Worm (Caenorhabditis elegans) whole organism, young adult: Measurements from ENCODE around the gene F53C3.11.

Experiments used
- B0336.3 ChIP-seq: fragments of 200-800 bp; sonication (Bioruptor generic); IDR thresholded peaks from 2 replicates; pipeline ENCODE4 v1.3.6; 2022; ENCODE audit warnings: missing genetic modification characterization, missing compliant biosample characterization
- C17E4.6 ChIP-seq: fragments of 200-800 bp; sonication (Bioruptor generic); IDR thresholded peaks from 2 replicates; pipeline ENCODE4 v1.3.6; 2022; ENCODE audit warnings: missing genetic modification reagents, missing genetic modification characterization, missing compliant biosample characterization
- D2030.7 ChIP-seq: fragments of 200-800 bp; sonication (Bioruptor generic); IDR thresholded peaks from 2 replicates; pipeline ENCODE4 v1.3.6; 2022; ENCODE audit warnings: missing genetic modification reagents, missing genetic modification characterization, missing compliant biosample characterization
- F22D6.2 ChIP-seq: sonication (generic microtip); optimal IDR thresholded peaks from 2 replicates; lab custom pipeline; 2016; ENCODE audit warnings: mild to moderate bottlenecking, missing genetic modification characterization, missing compliant biosample characterization
- F39B2.1 ChIP-seq: fragments of 200-800 bp; sonication (Bioruptor generic); IDR thresholded peaks from 2 replicates; pipeline ENCODE4 v1.3.6; 2022; ENCODE audit warnings: missing genetic modification reagents, missing genetic modification characterization, missing compliant biosample characterization
- F49E8.2 ChIP-seq: sonication (generic microtip); optimal IDR thresholded peaks from 3 replicates; lab custom pipeline; 2017; ENCODE audit warnings: missing genetic modification characterization, mild to moderate bottlenecking, missing compliant biosample characterization, antibody characterized with exemption, moderate library complexity; ENCODE audit not compliant: insufficient read depth
- F55B11.4 ChIP-seq: sonication (generic microtip); optimal IDR thresholded peaks from 2 replicates; lab custom pipeline; 2016; ENCODE audit warnings: missing compliant biosample characterization, missing genetic modification characterization, borderline replicate concordance; ENCODE audit not compliant: insufficient read depth
- F57A8.1 ChIP-seq: fragments of 200-800 bp; sonication (Bioruptor generic); optimal IDR thresholded peaks from 2 replicates; lab custom pipeline; 2018; ENCODE audit warnings: mild to moderate bottlenecking, missing genetic modification characterization, moderate library complexity, missing compliant biosample characterization
- Y53F4B.3 ChIP-seq: fragments of 200-800 bp; sonication (Bioruptor generic); IDR thresholded peaks from 2 replicates; pipeline ENCODE4 v1.3.6; 2022; ENCODE audit warnings: missing genetic modification reagents, missing genetic modification characterization, missing compliant biosample characterization
- Y53G8AR.9 ChIP-seq: fragments of 200-800 bp; sonication (Bioruptor generic); conservative IDR thresholded peaks from 2 replicates; pipeline ENCODE4 v1.3.6; 2022; ENCODE audit warnings: missing genetic modification reagents, missing genetic modification characterization, missing compliant biosample characterization
- Y79H2A.3 ChIP-seq: fragments of 200-800 bp; sonication (Bioruptor generic); conservative IDR thresholded peaks from 2 replicates; pipeline ENCODE4 v1.3.6; 2022; ENCODE audit warnings: missing genetic modification reagents, missing genetic modification characterization, missing compliant biosample characterization
- ZK185.1 ChIP-seq: sonication (generic microtip); optimal IDR thresholded peaks from 2 replicates; lab custom pipeline; 2016; ENCODE audit warnings: mild to moderate bottlenecking, missing genetic modification characterization, missing compliant biosample characterization; ENCODE audit not compliant: poor library complexity, severe bottlenecking
- akir-1 ChIP-seq: fragments of 200-800 bp; sonication (Bioruptor generic); optimal IDR thresholded peaks from 2 replicates; lab custom pipeline; 2018; ENCODE audit warnings: mild to moderate bottlenecking, missing genetic modification characterization, moderate library complexity, missing compliant biosample characterization
- ama-1 ChIP-seq, 3 experiments: fragments of 150-350 bp in 1 of 3; sonication (generic microtip) in 2 of 3; optimal IDR thresholded peaks; 2 replicates each; lab custom pipeline; 2014 to 2018; ENCODE audit warnings: missing biosample characterization in 2 of 3, missing genetic modification characterization in 2 of 3, missing genetic modification reagents in 2 of 3
- atf-7 ChIP-seq: sonication (generic microtip); optimal IDR thresholded peaks from 2 replicates; lab custom pipeline; 2017; ENCODE audit warnings: mild to moderate bottlenecking, missing genetic modification characterization, missing compliant biosample characterization
- attf-3 ChIP-seq: fragments of 200-800 bp; sonication (Bioruptor generic); conservative IDR thresholded peaks from 2 replicates; pipeline ENCODE4 v1.3.6; 2022; ENCODE audit warnings: missing genetic modification reagents, missing genetic modification characterization, missing compliant biosample characterization
- bed-2 ChIP-seq: fragments of 200-800 bp; sonication (Bioruptor generic); IDR thresholded peaks from 2 replicates; pipeline ENCODE4 v1.3.6; 2022; ENCODE audit warnings: missing genetic modification reagents, missing genetic modification characterization, missing compliant biosample characterization
- cebp-2 ChIP-seq: fragments of 200-800 bp; sonication (Bioruptor generic); IDR thresholded peaks from 2 replicates; pipeline ENCODE4 v1.3.6; 2022; ENCODE audit warnings: missing genetic modification characterization, missing compliant biosample characterization
- ceh-100 ChIP-seq: fragments of 200-800 bp; sonication (Bioruptor generic); IDR thresholded peaks from 2 replicates; pipeline ENCODE4 v1.3.6; 2022; ENCODE audit warnings: missing genetic modification reagents, missing genetic modification characterization, missing compliant biosample characterization
- dox-1 ChIP-seq: fragments of 200-800 bp; sonication (Bioruptor generic); IDR thresholded peaks from 2 replicates; pipeline ENCODE4 v1.3.6; 2022; ENCODE audit warnings: missing genetic modification reagents, missing genetic modification characterization, missing compliant biosample characterization
- egrh-3 ChIP-seq: fragments of 200-800 bp; sonication (Bioruptor generic); IDR thresholded peaks from 2 replicates; pipeline ENCODE4 v1.3.6; 2022; ENCODE audit warnings: missing genetic modification reagents, missing genetic modification characterization, missing compliant biosample characterization
- fkh-3 ChIP-seq: sonication (generic microtip); optimal IDR thresholded peaks from 2 replicates; lab custom pipeline; 2016; ENCODE audit warnings: mild to moderate bottlenecking, missing genetic modification characterization, missing compliant biosample characterization
- him-1 ChIP-seq: sonication (generic microtip); optimal IDR thresholded peaks from 2 replicates; lab custom pipeline; 2016; ENCODE audit warnings: missing genotype, missing genetic modification reagents, missing genetic modification characterization, missing compliant biosample characterization
- hlh-12 ChIP-seq: sonication (generic microtip); optimal IDR thresholded peaks from 2 replicates; lab custom pipeline; 2016; ENCODE audit warnings: missing genetic modification characterization, missing compliant biosample characterization
- hrde-1 ChIP-seq: sonication (generic microtip); optimal IDR thresholded peaks from 2 replicates; lab custom pipeline; 2016; ENCODE audit warnings: missing genetic modification characterization, mild to moderate bottlenecking, missing compliant biosample characterization, moderate library complexity, missing genotype, missing genetic modification reagents, borderline replicate concordance
- hsf-1 ChIP-seq: fragments of 200-800 bp; sonication (Bioruptor generic); IDR thresholded peaks from 2 replicates; pipeline ENCODE4 v1.3.6; 2022; ENCODE audit warnings: missing genetic modification reagents, missing genetic modification characterization, missing compliant biosample characterization
- let-607 ChIP-seq, 2 experiments: fragments of 200-800 bp in 1 of 2; sonication (Bioruptor generic) in 1 of 2; sonication (generic microtip) in 1 of 2; optimal IDR thresholded peaks; 2 replicates each; lab custom pipeline; 2016 to 2018; ENCODE audit warnings: mild to moderate bottlenecking in 2 of 2, missing compliant biosample characterization in 2 of 2, missing genetic modification characterization in 2 of 2, moderate library complexity in 2 of 2, missing genotype in 1 of 2
- lin-26 ChIP-seq: fragments of 200-800 bp; sonication (Bioruptor generic); IDR thresholded peaks from 2 replicates; pipeline ENCODE4 v1.3.6; 2022; ENCODE audit warnings: missing genetic modification reagents, missing genetic modification characterization, missing compliant biosample characterization
- lin-40 ChIP-seq: sonication (generic microtip); optimal IDR thresholded peaks from 2 replicates; lab custom pipeline; 2016; ENCODE audit warnings: missing genetic modification characterization, mild to moderate bottlenecking, missing compliant biosample characterization, missing genotype, missing genetic modification reagents
- mcd-1 ChIP-seq: fragments of 200-800 bp; sonication (Bioruptor generic); IDR thresholded peaks from 2 replicates; pipeline ENCODE4 v1.3.6; 2022; ENCODE audit warnings: missing genetic modification reagents, missing genetic modification characterization, missing compliant biosample characterization
- mxl-1 ChIP-seq: sonication (generic microtip); optimal IDR thresholded peaks from 2 replicates; lab custom pipeline; 2016; ENCODE audit warnings: missing genetic modification characterization, missing compliant biosample characterization
- nhr-179 ChIP-seq: sonication (generic microtip); optimal IDR thresholded peaks from 2 replicates; lab custom pipeline; 2016; ENCODE audit warnings: mild to moderate bottlenecking, missing genetic modification characterization, missing compliant biosample characterization
- nhr-80 ChIP-seq: sonication (generic microtip); optimal IDR thresholded peaks from 2 replicates; lab custom pipeline; 2016; ENCODE audit warnings: missing genetic modification characterization, missing compliant biosample characterization
- pha-4 ChIP-seq: fragments of 150-350 bp; sonication (generic microtip); optimal IDR thresholded peaks from 2 replicates; lab custom pipeline; 2014; ENCODE audit warnings: missing biosample characterization, missing genetic modification reagents, missing genetic modification characterization
- rpc-1 ChIP-seq, 2 experiments: fragments of 150-350 bp in 1 of 2; sonication (generic microtip) in 1 of 2; optimal IDR thresholded peaks; 2 replicates each; lab custom pipeline; 2014 to 2018; ENCODE audit warnings: missing biosample characterization in 1 of 2, missing genetic modification characterization in 1 of 2, missing genetic modification reagents in 1 of 2, missing genotype in 1 of 2
- snpc-1.3 ChIP-seq: sonication (generic microtip); optimal IDR thresholded peaks from 2 replicates; lab custom pipeline; 2017; ENCODE audit warnings: missing genetic modification characterization, mild to moderate bottlenecking, missing compliant biosample characterization, antibody characterized with exemption, moderate library complexity, missing genotype, missing genetic modification reagents; ENCODE audit not compliant: insufficient read depth
- snpc-3.4 ChIP-seq: sonication (generic microtip); optimal IDR thresholded peaks from 2 replicates; lab custom pipeline; 2017; ENCODE audit warnings: missing genetic modification characterization, mild to moderate bottlenecking, missing compliant biosample characterization, antibody characterized with exemption, moderate library complexity, missing genotype, missing genetic modification reagents
- somi-1 ChIP-seq: fragments of 200-800 bp; sonication (Bioruptor generic); optimal IDR thresholded peaks from 2 replicates; lab custom pipeline; 2018; ENCODE audit warnings: mild to moderate bottlenecking, missing genetic modification characterization, missing compliant biosample characterization
- zfh-2 ChIP-seq: fragments of 200-800 bp; sonication (Bioruptor generic); conservative IDR thresholded peaks from 2 replicates; pipeline ENCODE4 v1.3.6; 2022; ENCODE audit warnings: missing genetic modification reagents, missing genetic modification characterization, missing compliant biosample characterization
- zim-3 ChIP-seq: sonication (generic microtip); optimal IDR thresholded peaks from 2 replicates; lab custom pipeline; 2017; ENCODE audit warnings: mild to moderate bottlenecking, missing genetic modification characterization, moderate library complexity, missing compliant biosample characterization
- ztf-3 ChIP-seq: fragments of 200-800 bp; sonication (Bioruptor generic); optimal IDR thresholded peaks from 2 replicates; lab custom pipeline; 2018; ENCODE audit warnings: mild to moderate bottlenecking, missing genetic modification characterization, missing compliant biosample characterization
- ztf-6 ChIP-seq: fragments of 200-800 bp; sonication (Bioruptor generic); IDR thresholded peaks from 2 replicates; pipeline ENCODE4 v1.3.6; 2022; ENCODE audit warnings: missing genetic modification reagents, missing genetic modification characterization, missing compliant biosample characterization

F53C3.11 gene

DNA sequence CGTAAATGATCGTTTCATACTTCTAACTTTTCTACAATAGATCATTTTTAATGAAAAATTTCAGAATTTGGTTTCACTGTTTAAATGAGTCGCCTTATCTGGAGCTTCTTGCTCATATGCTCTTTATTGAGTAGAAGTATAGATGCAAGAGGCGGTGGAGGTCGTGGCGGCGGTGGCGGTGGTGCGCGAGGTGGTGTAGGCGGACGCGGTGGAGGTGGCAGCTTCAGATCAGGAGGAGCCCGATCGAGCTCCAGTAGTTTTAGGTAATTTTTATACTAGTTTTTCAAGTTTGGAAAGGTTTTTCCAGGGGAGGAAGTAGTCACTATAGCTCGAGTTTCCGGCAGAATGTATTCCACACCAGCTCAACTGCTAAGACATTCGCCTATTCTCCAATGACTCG is 3.7 kb downstream of the F53C3.11 start, which contains the start of gene F53C3.3:
TSS of gene F53C3.3 (plus strand) at position 59 of the 400 bp plus-strand sequence.
- TF ChIP-seq egrh-3 (peak; percentile 52; the same call in 1 of the 2 replicates), lin-40 (no peak)
- TF ChIP-seq, all 124 proteins: peak for 1

DNA sequence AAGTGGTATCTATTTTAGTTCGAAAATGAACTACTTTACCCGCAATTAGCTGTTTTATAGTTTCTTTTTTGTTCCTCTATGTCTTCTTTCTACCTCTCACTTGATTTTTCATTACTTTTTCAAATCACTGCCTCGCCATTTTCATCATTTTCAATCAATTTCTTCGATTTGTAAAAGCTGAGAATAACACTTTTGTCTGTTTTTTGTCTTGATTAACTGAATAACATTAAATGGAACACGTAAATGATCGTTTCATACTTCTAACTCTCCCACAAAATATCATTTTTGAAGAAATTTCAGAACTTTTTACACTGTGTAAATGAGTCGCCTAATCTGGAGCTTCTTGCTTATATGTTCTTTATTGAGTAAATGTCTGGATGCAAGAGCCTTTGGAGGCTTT is 5.4 kb downstream of the F53C3.11 start, which contains the start of gene F53C3.4:
TSS of gene F53C3.4 (plus strand) at position 301 of the 400 bp plus-strand sequence.
- no peak for TF ChIP-seq nhr-80 (tag; lab: Kevin White, UChicago)
- no peak for TF ChIP-seq lin-26 (GFP tag; lab: Robert Waterston, UW)
- TF ChIP-seq ZK185.1 (tag; lab: Kevin White, UChicago): no peak
- TF ChIP-seq zim-3 (tag; lab: Kevin White, UChicago): no peak
- TF ChIP-seq F57A8.1 (GFP tag; lab: Kevin White, UChicago): no peak
- TF ChIP-seq C17E4.6: no peak
- no peak for TF ChIP-seq snpc-3.4 (tag; lab: Kevin White, UChicago)
- no peak for TF ChIP-seq rpc-1 (optimal IDR thresholded peaks at IDR 0.05; lab: Kevin White, UChicago)
- TF ChIP-seq rpc-1 (tag; optimal IDR thresholded peaks at IDR 0.05; lab: Kevin White, UChicago): no peak
- no peak for TF ChIP-seq him-1
- no peak for TF ChIP-seq F39B2.1 (GFP tag; lab: Robert Waterston, UW)
- no peak for TF ChIP-seq fkh-3 (tag; lab: Kevin White, UChicago)
- TF ChIP-seq somi-1 (GFP tag; lab: Kevin White, UChicago): no peak
- TF ChIP-seq atf-7 (tag; lab: Kevin White, UChicago): no peak
- TF ChIP-seq mcd-1 (GFP tag; lab: Robert Waterston, UW): no peak
- TF ChIP-seq cebp-2: no peak
- TF ChIP-seq hrde-1 (tag; lab: Kevin White, UChicago): no peak
- TF ChIP-seq egrh-3: no peak
- no peak for TF ChIP-seq let-607 (tag; optimal IDR thresholded peaks at IDR 0.05; lab: Kevin White, UChicago)
- TF ChIP-seq ztf-6 (GFP tag; lab: Robert Waterston, UW): no peak
- no peak for TF ChIP-seq bed-2 (GFP tag; lab: Robert Waterston, UW)

- no peak for TF ChIP-seq Y79H2A.3
- TF ChIP-seq let-607 (tag; optimal IDR thresholded peaks at IDR 0.05; lab: Kevin White, UChicago): no peak
- TF ChIP-seq nhr-80 (tag; lab: Kevin White, UChicago): no peak
- TF ChIP-seq dox-1 (GFP tag; lab: Robert Waterston, UW): 0 out of 2 replicates have a peak, but pooled peaks have one; percentile 28
- TF ChIP-seq F55B11.4 (tag; lab: Kevin White, UChicago): no peak
- no peak for TF ChIP-seq F49E8.2 (tag; lab: Kevin White, UChicago)
- no peak for TF ChIP-seq D2030.7
- TF ChIP-seq F22D6.2 (tag; lab: Kevin White, UChicago): no peak
- TF ChIP-seq F57A8.1 (GFP tag; lab: Kevin White, UChicago): no peak
- no peak for TF ChIP-seq ceh-100 (GFP tag; lab: Robert Waterston, UW)
- TF ChIP-seq pha-4 (tag; lab: Kevin White, UChicago): no peak
- no peak for TF ChIP-seq snpc-1.3 (tag; lab: Kevin White, UChicago)
- TF ChIP-seq attf-3: no peak
- peak; percentile 92 for TF ChIP-seq zfh-2
- no peak for TF ChIP-seq akir-1 (GFP tag; lab: Kevin White, UChicago)
- no peak for TF ChIP-seq nhr-179 (tag; lab: Kevin White, UChicago)
- TF ChIP-seq Y53F4B.3: no peak
- TF ChIP-seq hsf-1 (GFP tag; lab: Robert Waterston, UW): no peak
- no peak for TF ChIP-seq hlh-12 (tag; lab: Kevin White, UChicago)
- TF ChIP-seq rpc-1 (optimal IDR thresholded peaks at IDR 0.05; lab: Kevin White, UChicago): no peak
- no peak for TF ChIP-seq rpc-1 (tag; optimal IDR thresholded peaks at IDR 0.05; lab: Kevin White, UChicago)
- TF ChIP-seq ztf-3 (GFP tag; lab: Kevin White, UChicago): no peak
- TF ChIP-seq ama-1 (optimal IDR thresholded peaks at IDR 0.05; lab: Kevin White, UChicago): no peak
- TF ChIP-seq ama-1 (GFP tag; optimal IDR thresholded peaks at IDR 0.05; lab: Kevin White, UChicago): no peak
- peak; percentile 93 for TF ChIP-seq atf-7 (tag; lab: Kevin White, UChicago)
- no peak for TF ChIP-seq B0336.3 (GFP tag; lab: Robert Waterston, UW)
- TF ChIP-seq Y53G8AR.9 (GFP tag; lab: Robert Waterston, UW): no peak
- no peak for TF ChIP-seq mxl-1 (tag; lab: Kevin White, UChicago)
Measured at ce11 chrII:3897758-3898494, 8.6 kb downstream of the F53C3.11 start, which contains the start of gene F53C3.6. Gene F53C3.6 (plus strand): TSS chrII:3898142.
